Worm (Caenorhabditis elegans) whole organism, L4 larva: Measurements from ENCODE around the gene R13H4.2.

Experiments used
- F26F4.8 ChIP-seq: fragments of 200-800 bp; sonication (Bioruptor generic); conservative IDR thresholded peaks from 2 replicates; pipeline ENCODE4 v1.3.6; 2022; ENCODE audit warnings: missing genetic modification characterization, missing compliant biosample characterization
- F37D6.2 ChIP-seq: sonication (generic microtip); optimal IDR thresholded peaks from 2 replicates; lab custom pipeline; 2016; ENCODE audit warnings: mild to moderate bottlenecking, missing genetic modification characterization, missing compliant biosample characterization
- Y105C5A.15 ChIP-seq: fragments of 200-800 bp; sonication (Bioruptor generic); IDR thresholded peaks from 2 replicates; pipeline ENCODE4 v1.3.6; 2022; ENCODE audit warnings: missing genetic modification characterization, missing compliant biosample characterization
- aha-1 ChIP-seq: fragments of 150-350 bp; peaks from one replicate; lab custom pipeline; 2014; ENCODE audit warnings: missing biosample characterization, missing genetic modification characterization
- arid-1 ChIP-seq: fragments of 200-800 bp; sonication (Bioruptor generic); conservative IDR thresholded peaks from 2 replicates; pipeline ENCODE4 v1.3.6; 2022; ENCODE audit warnings: missing genetic modification reagents, missing genetic modification characterization, missing compliant biosample characterization
- ceh-44 ChIP-seq: fragments of 200-800 bp; sonication (Bioruptor generic); IDR thresholded peaks from 2 replicates; pipeline ENCODE4 v1.3.6; 2022; ENCODE audit warnings: missing genetic modification reagents, missing genetic modification characterization, missing compliant biosample characterization
- daf-16 ChIP-seq, 3 experiments: sonication (generic microtip); optimal IDR thresholded peaks; 2 replicates each; lab custom pipeline; 2016 to 2017; ENCODE audit warnings: missing genetic modification characterization in 3 of 3, missing genetic modification reagents in 3 of 3, mild to moderate bottlenecking in 2 of 3, missing compliant biosample characterization in 2 of 3, missing biosample characterization in 1 of 3, moderate library complexity in 1 of 3
- dmd-6 ChIP-seq: fragments of 200-800 bp; sonication (Bioruptor generic); IDR thresholded peaks from 2 replicates; pipeline ENCODE4 v1.3.6; 2022; ENCODE audit warnings: missing genetic modification reagents, missing genetic modification characterization, missing compliant biosample characterization
- duxl-1 ChIP-seq: sonication (generic microtip); optimal IDR thresholded peaks from 2 replicates; lab custom pipeline; 2016; ENCODE audit warnings: mild to moderate bottlenecking, missing genetic modification characterization, moderate library complexity, missing compliant biosample characterization; ENCODE audit not compliant: poor library complexity
- fkh-10 ChIP-seq: fragments of 150-350 bp; optimal IDR thresholded peaks from 2 replicates; lab custom pipeline; 2014; ENCODE audit warnings: missing biosample characterization, missing genetic modification reagents, missing genetic modification characterization
- fos-1 ChIP-seq: fragments of 150-350 bp; optimal IDR thresholded peaks from 2 replicates; lab custom pipeline; 2014; ENCODE audit warnings: missing biosample characterization, missing genetic modification characterization
- gei-8 ChIP-seq: fragments of 200-800 bp; sonication (Bioruptor generic); optimal IDR thresholded peaks from 2 replicates; lab custom pipeline; 2018; ENCODE audit warnings: mild to moderate bottlenecking, missing genetic modification characterization, missing compliant biosample characterization
- hif-1 ChIP-seq, 2 experiments: sonication (generic microtip); optimal IDR thresholded peaks; 2 replicates each; lab custom pipeline; 2016 to 2017; ENCODE audit warnings: missing compliant biosample characterization in 2 of 2, missing genetic modification characterization in 2 of 2, missing genetic modification reagents in 2 of 2, missing genotype in 2 of 2, mild to moderate bottlenecking in 1 of 2
- hlh-11 ChIP-seq: fragments of 200-800 bp; sonication (Bioruptor generic); optimal IDR thresholded peaks from 2 replicates; lab custom pipeline; 2018; ENCODE audit warnings: mild to moderate bottlenecking, missing genetic modification characterization, missing compliant biosample characterization
- lin-1 ChIP-seq: fragments of 200-800 bp; sonication (Bioruptor generic); IDR thresholded peaks from 2 replicates; pipeline ENCODE4 v1.3.6; 2022; ENCODE audit warnings: missing genetic modification reagents, missing genetic modification characterization, missing compliant biosample characterization
- mdl-1 ChIP-seq, 2 experiments: fragments of 150-350 bp in 1 of 2; sonication (generic microtip) in 1 of 2; optimal IDR thresholded peaks; 2 replicates each; lab custom pipeline; 2014 to 2017; ENCODE audit warnings: missing biosample characterization in 2 of 2, missing genetic modification characterization in 2 of 2
- nhr-10 ChIP-seq: fragments of 150-350 bp; optimal IDR thresholded peaks from 2 replicates; lab custom pipeline; 2014; ENCODE audit warnings: missing biosample characterization, missing genetic modification characterization
- nhr-11 ChIP-seq: fragments of 150-350 bp; optimal IDR thresholded peaks from 2 replicates; lab custom pipeline; 2014; ENCODE audit warnings: missing biosample characterization, missing genetic modification characterization
- nhr-48 ChIP-seq: sonication (generic microtip); optimal IDR thresholded peaks from 2 replicates; lab custom pipeline; 2016; ENCODE audit warnings: mild to moderate bottlenecking, missing genetic modification characterization, missing compliant biosample characterization
- nhr-76 ChIP-seq: fragments of 150-350 bp; optimal IDR thresholded peaks from 2 replicates; lab custom pipeline; 2014; ENCODE audit warnings: missing biosample characterization, missing genetic modification characterization
- nhr-77 ChIP-seq: fragments of 150-350 bp; optimal IDR thresholded peaks from 2 replicates; lab custom pipeline; 2014; ENCODE audit warnings: missing biosample characterization, missing genetic modification characterization

Gene R13H4.2

ce11 chrV:11885939-11886338 is 49.7 kb downstream of the R13H4.2 start (continued):
- TF ChIP-seq hif-1 (tag; optimal IDR thresholded peaks at IDR 0.05; lab: Kevin White, UChicago), result peak in 1 of 2 experiments; percentile 40
- TF ChIP-seq nhr-10 (tag; lab: Kevin White, UChicago), result peak; percentile 73
- peak; percentile 6 for TF ChIP-seq nhr-76 (tag; lab: Kevin White, UChicago)
- peak; percentile 62 for TF ChIP-seq nhr-48 (tag; lab: Kevin White, UChicago)
- peak; percentile 92 for TF ChIP-seq hlh-11 (tag; lab: Kevin White, UChicago)
- TF ChIP-seq gei-8, result no peak
- no peak for TF ChIP-seq Y105C5A.15 (GFP tag; lab: Robert Waterston, UW)
- TF ChIP-seq F37D6.2 (tag; lab: Kevin White, UChicago), result no peak
- peak; percentile 67; the same call in 1 of the 2 replicates for TF ChIP-seq lin-1 (GFP tag; lab: Robert Waterston, UW)
- no peak for TF ChIP-seq F26F4.8 (GFP tag; lab: Robert Waterston, UW)
- peak in 1 of 2 experiments; percentile 78 for TF ChIP-seq daf-16 (GFP tag; optimal IDR thresholded peaks at IDR 0.05; lab: Kevin White, UChicago)
- TF ChIP-seq daf-16 (tag; optimal IDR thresholded peaks at IDR 0.05; lab: Kevin White, UChicago), result peak; percentile 97
- peak in 1 of 2 experiments; percentile 93 for TF ChIP-seq mdl-1 (tag; optimal IDR thresholded peaks at IDR 0.05; lab: Kevin White, UChicago)
- no peak for TF ChIP-seq ceh-44
- TF ChIP-seq nhr-77 (tag; lab: Kevin White, UChicago), result peak; percentile 81
- TF ChIP-seq dmd-6 (GFP tag; lab: Robert Waterston, UW), result peak; percentile 88
- TF ChIP-seq fkh-10, result no peak
- TF ChIP-seq nhr-11 (tag; lab: Kevin White, UChicago), result peak; percentile 46
- TF ChIP-seq fos-1 (tag; lab: Kevin White, UChicago), result no peak
- no peak for TF ChIP-seq duxl-1 (tag; lab: Kevin White, UChicago)
- TF ChIP-seq arid-1 (GFP tag; lab: Robert Waterston, UW), result no peak
- peak; percentile 19 for TF ChIP-seq aha-1 (tag; lab: Kevin White, UChicago)
